Fruit fly (Drosophila melanogaster): ENCODE measurements around the gene CG1840.

DNA sequence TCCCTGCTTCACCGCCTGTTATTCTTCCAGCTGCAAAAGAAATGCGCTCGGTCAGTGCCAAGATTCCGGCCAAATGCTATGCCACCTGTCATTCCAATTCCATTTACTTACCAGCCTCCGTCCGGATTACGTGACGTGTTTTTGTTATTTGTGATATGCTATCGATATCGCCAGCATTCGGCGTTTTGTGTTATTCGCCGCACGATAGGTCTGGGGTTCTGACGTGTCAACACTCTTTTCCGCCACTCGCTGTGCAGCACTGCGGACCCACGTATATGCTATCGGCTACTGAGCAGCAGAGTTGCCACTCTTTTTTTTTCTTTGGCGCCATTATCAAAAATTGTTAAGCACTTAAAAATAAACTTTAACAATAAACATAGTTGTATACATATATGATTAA lies 35.8 kb upstream of the CG1840 start, which contains the start of gene p24-1:
- TF ChIP-seq Dll (optimal IDR thresholded peaks at IDR 0.05) = no peak
- no peak for TF ChIP-seq psq (optimal IDR thresholded peaks at IDR 0.05)
